Worm (Caenorhabditis elegans): ENCODE measurements around the gene srlf-13.

- no peak for TF ChIP-seq nhr-11 (tag; optimal IDR thresholded peaks at IDR 0.05)
- no peak for TF ChIP-seq R02D3.7 (tag; optimal IDR thresholded peaks at IDR 0.05)
- no peak for TF ChIP-seq F13H6.1 (tag; optimal IDR thresholded peaks at IDR 0.05)
- no peak for TF ChIP-seq nhr-237 (tag; optimal IDR thresholded peaks at IDR 0.05)
- TF ChIP-seq elt-1 (tag; optimal IDR thresholded peaks at IDR 0.05): no peak
- no peak for TF ChIP-seq mdl-1 (tag; optimal IDR thresholded peaks at IDR 0.05)
- TF ChIP-seq nhr-12 (tag; optimal IDR thresholded peaks at IDR 0.05): no peak
- no peak for TF ChIP-seq ama-1 (optimal IDR thresholded peaks at IDR 0.05)
- no peak for TF ChIP-seq blmp-1 (tag; optimal IDR thresholded peaks at IDR 0.05; ENCODE audit: insufficient read depth)
- TF ChIP-seq unc-39 (tag; optimal IDR thresholded peaks at IDR 0.05): no peak
Measured at ce11 chrIV:10899091-10899490, 2.7 kb upstream of the srlf-13 start, which contains the start of the genes F13E9.9 and F13E9.19.
